Worm (Caenorhabditis elegans): ENCODE results near the gene B0252.1.

B0252.1 gene

ce11 chrII:6951250-6951806, 31.8 kb downstream of the B0252.1 start, which contains the start of the genes malt-1 and ceh-38 (continued):
- TF ChIP-seq zag-1 (tag; optimal IDR thresholded peaks at IDR 0.05) (peak; percentile 96), fkh-8 (tag; optimal IDR thresholded peaks at IDR 0.05) (peak; percentile 97), efl-3 (GFP tag; optimal IDR thresholded peaks at IDR 0.05) (no peak), lin-14 (GFP tag; optimal IDR thresholded peaks at IDR 0.05) (peak; percentile 98), nhr-47 (tag; optimal IDR thresholded peaks at IDR 0.05) (peak; percentile 96), fkh-4 (tag; optimal IDR thresholded peaks at IDR 0.05; ENCODE audit: borderline replicate concordance) (peak; percentile 67), fos-1 (tag; optimal IDR thresholded peaks at IDR 0.05) (peak; percentile 94), ceh-88 (GFP tag; IDR thresholded peaks at IDR 0.05) (peak; percentile 84), egl-27 (tag; optimal IDR thresholded peaks at IDR 0.05) (peak; percentile 65 to 82), nhr-84 (tag; optimal IDR thresholded peaks at IDR 0.05) (no peak), jun-1 (tag; optimal IDR thresholded peaks at IDR 0.05) (peak; percentile 92), nhr-237 (tag; optimal IDR thresholded peaks at IDR 0.05) (peak; percentile 90), ama-1 (optimal IDR thresholded peaks at IDR 0.05) (peak; percentile 81), mab-9 (GFP tag; IDR thresholded peaks at IDR 0.05) (peak; percentile 80), sptf-1 (tag; optimal IDR thresholded peaks at IDR 0.05) (no peak), C34B4.2 (tag; optimal IDR thresholded peaks at IDR 0.05) (no peak), tlp-1 (tag; optimal IDR thresholded peaks at IDR 0.05) (no peak), lsy-2 (tag; optimal IDR thresholded peaks at IDR 0.05) (peak; percentile 96 to 98), mdl-1 (tag; optimal IDR thresholded peaks at IDR 0.05) (peak; percentile 77 to 97), lin-35 (GFP tag; optimal IDR thresholded peaks at IDR 0.05) (peak; percentile 88 to 92), efl-1 (optimal IDR thresholded peaks at IDR 0.05) (peak; percentile 90 to 94), efl-1 (GFP tag; optimal IDR thresholded peaks at IDR 0.05 in 1 of 2) (peak; percentile 77 to 98), zip-4 (GFP tag; optimal IDR thresholded peaks at IDR 0.05) (peak; percentile 66), elt-2 (tag; optimal IDR thresholded peaks at IDR 0.05) (peak; percentile 86), xbp-1 (tag; optimal IDR thresholded peaks at IDR 0.05) (peak; percentile 93), nhr-85 (tag) (peak; percentile 97), aha-1 (tag; optimal IDR thresholded peaks at IDR 0.05) (peak; percentile 85), skn-1 (tag; optimal IDR thresholded peaks at IDR 0.05) (peak; percentile 93), elt-3 (tag; optimal IDR thresholded peaks at IDR 0.05) (peak in 3 of 6 experiments; percentile 19 to 76 (median 75)), unc-62 (GFP tag; optimal IDR thresholded peaks at IDR 0.05) (no peak), nhr-12 (tag; optimal IDR thresholded peaks at IDR 0.05) (no peak), C04F5.9 (tag; optimal IDR thresholded peaks at IDR 0.05) (peak; percentile 99), grh-1 (GFP tag; IDR thresholded peaks at IDR 0.05) (peak; percentile 76), nhr-90 (tag; optimal IDR thresholded peaks at IDR 0.05; ENCODE audit: poor library complexity) (peak; percentile 89), isw-1 (GFP tag; IDR thresholded peaks at IDR 0.05) (peak; percentile 89), rnt-1 (tag; optimal IDR thresholded peaks at IDR 0.05) (peak; percentile 95), mep-1 (tag; optimal IDR thresholded peaks at IDR 0.05) (peak; percentile 97), tbx-2 (tag; optimal IDR thresholded peaks at IDR 0.05) (peak; percentile 96), ets-5 (GFP tag; IDR thresholded peaks at IDR 0.05) (no peak), ztf-11 (tag; optimal IDR thresholded peaks at IDR 0.05) (peak in 1 of 2 experiments; percentile 87), dpl-1 (GFP tag; optimal IDR thresholded peaks at IDR 0.05) (peak; percentile 76 to 85 (median 84)), egl-13 (tag; optimal IDR thresholded peaks at IDR 0.05) (peak; percentile 88)

DNA sequence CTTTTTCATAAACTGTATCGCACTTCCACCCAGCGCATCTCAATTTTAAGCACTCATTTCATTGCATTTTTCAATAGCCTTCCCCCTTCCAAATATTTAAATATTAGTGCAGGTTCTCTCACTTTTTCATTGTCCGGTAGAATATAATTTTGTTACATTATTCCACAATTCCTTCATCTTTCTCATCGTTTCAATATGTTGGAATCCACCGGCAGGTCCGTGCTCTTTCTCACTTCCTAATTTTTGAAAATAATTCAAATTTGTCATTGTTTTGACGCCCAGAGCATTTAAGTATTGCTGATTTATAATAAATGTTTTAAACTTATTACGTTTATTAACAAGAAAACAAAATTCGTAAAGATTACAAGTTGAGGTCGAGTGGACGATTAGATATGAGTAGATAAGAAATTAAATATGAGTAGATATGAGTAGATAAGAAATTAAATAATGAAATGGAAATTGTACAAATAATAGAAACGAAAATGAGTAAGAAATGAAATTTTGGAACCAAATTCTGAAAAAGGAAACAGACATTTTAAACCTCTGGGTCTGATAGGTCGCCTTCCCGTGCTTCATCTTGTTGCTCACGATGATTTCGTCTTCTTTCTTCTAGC, 35.7 kb downstream of the B0252.1 start:
- no peak for TF ChIP-seq ceh-63 (GFP tag; optimal IDR thresholded peaks at IDR 0.05)
- peak; percentile 10 for TF ChIP-seq ztf-4 (tag; optimal IDR thresholded peaks at IDR 0.05)
- TF ChIP-seq aly-2 (tag; optimal IDR thresholded peaks at IDR 0.05): peak; percentile 7
- TF ChIP-seq lin-39 (tag; optimal IDR thresholded peaks at IDR 0.05): no peak
- TF ChIP-seq nhr-47 (tag; optimal IDR thresholded peaks at IDR 0.05): no peak
